Fruit fly (Drosophila melanogaster) whole organism, pupa: ENCODE results near the gene CG13801.

Experiments used
- CG12605 ChIP-seq: fragments of 200-800 bp; sonication (Bioruptor generic); IDR thresholded peaks from 2 replicates; pipeline ENCODE4 v1.3.6; 2022; ENCODE audit warnings: missing biosample characterization, missing genetic modification characterization
- CG14655 ChIP-seq: fragments of 200-800 bp; sonication (Bioruptor generic); optimal IDR thresholded peaks from 3 replicates; lab custom pipeline; 2017; ENCODE audit warnings: mild to moderate bottlenecking, missing biosample characterization, missing genetic modification reagents, missing genetic modification characterization
- CG8159 ChIP-seq: fragments of 200-800 bp; sonication (Bioruptor generic); optimal IDR thresholded peaks from 3 replicates; lab custom pipeline; 2018; ENCODE audit warnings: missing biosample characterization, mild to moderate bottlenecking, missing genetic modification characterization, moderate library complexity

dm6 chr3L:2407945-2408344, 47.6 kb downstream of the CG13801 start:
- TF ChIP-seq CG14655 (GFP tag; lab: Kevin White, UChicago) (no peak), CG8159 (tag; lab: Kevin White, UChicago) (no peak), CG12605 (GFP tag; lab: Robert Waterston, UW) (no peak)
